Worm (Caenorhabditis elegans) whole organism, L4/young adult: ENCODE measurements around the gene F59E11.7.

Source experiments
- W03F9.2 ChIP-seq: fragments of 150-350 bp; optimal IDR thresholded peaks from 2 replicates; lab custom pipeline; 2014; ENCODE audit warnings: missing biosample characterization, missing genetic modification characterization
- dao-5 ChIP-seq: sonication (generic microtip); optimal IDR thresholded peaks from 2 replicates; lab custom pipeline; 2016; ENCODE audit warnings: missing genotype, missing genetic modification characterization, moderate library complexity, missing compliant biosample characterization
- him-1 ChIP-seq: sonication (generic microtip); optimal IDR thresholded peaks from 2 replicates; lab custom pipeline; 2016; ENCODE audit warnings: missing genotype, missing genetic modification reagents, missing genetic modification characterization, missing compliant biosample characterization

- no peak for TF ChIP-seq W03F9.2 (tag; lab: Kevin White, UChicago)
- TF ChIP-seq him-1 (tag; lab: Kevin White, UChicago) = no peak
- no peak for TF ChIP-seq dao-5 (tag; lab: Kevin White, UChicago)
Measured at ce11 chrV:8947499-8947898, 42.5 kb upstream of the F59E11.7 start, which contains the start of gene gck-1.
